Fruit fly (Drosophila melanogaster): ENCODE measurements around the gene Gss2.

Gene Gss2

dm6 chrX:17910941-17911703 is 11.6 kb downstream of the Gss2 start, which contains the start of gene CG6847 (continued):
- TF ChIP-seq CG4282 (GFP tag; optimal IDR thresholded peaks at IDR 0.05): no peak
- peak; percentile 78 for TF ChIP-seq row (GFP tag; IDR thresholded peaks at IDR 0.05)
- peak; percentile 3 for TF ChIP-seq Asciz (GFP tag; optimal IDR thresholded peaks at IDR 0.05)
- TF ChIP-seq CG7928 (GFP tag; optimal IDR thresholded peaks at IDR 0.05): no peak
- TF ChIP-seq hb (GFP tag; IDR thresholded peaks at IDR 0.05; ENCODE audit: partially characterized antibody): no peak
- no peak for TF ChIP-seq slp2 (GFP tag; optimal IDR thresholded peaks at IDR 0.05)
- TF ChIP-seq Rx (GFP tag; IDR thresholded peaks at IDR 0.05): no peak
- no peak for TF ChIP-seq schlank (tag; optimal IDR thresholded peaks at IDR 0.05)
- peak in 1 of 3 experiments; percentile 78 for TF ChIP-seq lola (GFP tag; optimal IDR thresholded peaks at IDR 0.05)
- no peak for TF ChIP-seq br (optimal IDR thresholded peaks at IDR 0.05)
- TF ChIP-seq CG18599 (GFP tag; optimal IDR thresholded peaks at IDR 0.05): peak; percentile 61
- no peak for TF ChIP-seq Ravus (GFP tag; IDR thresholded peaks at IDR 0.05)
- no peak for TF ChIP-seq nerfin-1 (tag; optimal IDR thresholded peaks at IDR 0.05)
- no peak for TF ChIP-seq sna (GFP tag; IDR thresholded peaks at IDR 0.05; ENCODE audit: partially characterized antibody)
- TF ChIP-seq CG33557 (GFP tag; optimal IDR thresholded peaks at IDR 0.05): peak; percentile 44
- TF ChIP-seq CG2875 (GFP tag; optimal IDR thresholded peaks at IDR 0.05): peak; percentile 60
- peak; percentile 3 for TF ChIP-seq trem (tag; optimal IDR thresholded peaks at IDR 0.05)

DNA sequence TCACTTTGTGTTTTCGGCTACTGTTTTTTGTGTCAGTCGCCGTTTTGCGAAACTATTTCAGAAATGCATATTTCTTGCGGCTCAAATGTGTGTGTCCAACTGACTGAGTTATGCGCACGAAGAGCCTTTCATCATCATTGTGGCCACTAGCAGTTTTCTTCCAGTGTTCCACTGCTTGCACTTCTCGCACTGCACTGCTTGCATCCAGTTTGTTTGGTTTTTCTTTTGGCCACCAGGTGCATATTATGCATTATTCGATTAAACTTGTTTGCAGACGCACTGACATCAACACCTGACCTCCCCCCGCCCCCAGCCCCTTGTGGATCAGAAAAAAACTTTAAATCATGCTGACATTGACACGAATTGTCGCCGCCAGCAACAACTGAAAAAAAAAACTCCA is 13.0 kb downstream of the Gss2 start:
- TF ChIP-seq Med (GFP tag) (peak; percentile 6), Dfd (GFP tag; optimal IDR thresholded peaks at IDR 0.05) (peak in 1 of 2 experiments; percentile 40), Ets65A (GFP tag) (peak; percentile 61), CG12219 (GFP tag; optimal IDR thresholded peaks at IDR 0.05) (no peak), CG8290 (GFP tag; optimal IDR thresholded peaks at IDR 0.05) (peak; percentile 21), CG8290 (tag; optimal IDR thresholded peaks at IDR 0.05) (no peak), CG31365 (tag; optimal IDR thresholded peaks at IDR 0.05) (peak; percentile 87), CTCF (GFP tag; optimal IDR thresholded peaks at IDR 0.05) (peak; percentile 72), ERR (GFP tag; optimal IDR thresholded peaks at IDR 0.05) (no peak), zf30C (GFP tag; optimal IDR thresholded peaks at IDR 0.05) (peak; percentile 64), stwl (tag; optimal IDR thresholded peaks at IDR 0.05) (peak; percentile 38), Sin3A (optimal IDR thresholded peaks at IDR 0.05) (no peak)

DNA sequence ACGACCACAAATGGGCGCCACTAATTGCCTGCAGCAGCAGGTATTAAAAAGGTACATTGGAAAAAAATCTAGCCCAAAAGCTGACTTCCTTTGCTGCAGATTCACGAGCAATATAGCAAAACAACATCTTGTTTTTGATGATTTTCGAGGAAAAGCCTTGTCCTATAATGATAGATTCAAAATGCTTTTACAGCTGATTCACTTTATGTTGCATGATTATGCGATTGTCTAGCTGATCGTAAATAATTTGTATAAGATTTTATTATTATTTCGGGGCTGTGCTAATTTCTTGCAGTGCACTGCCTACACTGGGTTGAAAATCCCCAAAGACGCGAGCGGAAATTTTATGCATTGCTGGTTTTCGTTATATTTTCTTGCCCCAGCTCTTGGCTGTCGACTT is 15.0 kb downstream of the Gss2 start:
- TF ChIP-seq Hey (tag; optimal IDR thresholded peaks at IDR 0.05) (no peak), prd (optimal IDR thresholded peaks at IDR 0.05) (no peak), prd (GFP tag; IDR thresholded peaks at IDR 0.05) (peak; percentile 6; the same call in 1 of the 3 replicates), her (GFP tag; optimal IDR thresholded peaks at IDR 0.05) (no peak), CG10979 (tag; optimal IDR thresholded peaks at IDR 0.05) (peak; percentile 23), mam (GFP tag; optimal IDR thresholded peaks at IDR 0.05) (no peak), Jarid2 (GFP tag; optimal IDR thresholded peaks at IDR 0.05) (no peak), Poxn (GFP tag; IDR thresholded peaks at IDR 0.05) (no peak), CG7839 (tag; optimal IDR thresholded peaks at IDR 0.05) (peak; percentile 17), schlank (tag; optimal IDR thresholded peaks at IDR 0.05) (no peak), Med (GFP tag) (peak; percentile 5), CG4730 (GFP tag; IDR thresholded peaks at IDR 0.05) (no peak), Ets65A (GFP tag) (peak; percentile 2), CG31441 (GFP tag; IDR thresholded peaks at IDR 0.05) (0 out of 2 replicates have a peak, but pooled peaks have one; percentile 22), CG13424 (tag; optimal IDR thresholded peaks at IDR 0.05) (peak; percentile 5), Ssrp (tag; optimal IDR thresholded peaks at IDR 0.05) (peak; percentile 13), CG9727 (GFP tag; optimal IDR thresholded peaks at IDR 0.05) (no peak), CG34224 (GFP tag; IDR thresholded peaks at IDR 0.05; ENCODE audit: partially characterized antibody) (no peak), Blimp-1 (GFP tag; optimal IDR thresholded peaks at IDR 0.05) (peak; percentile 33), phol (tag; optimal IDR thresholded peaks at IDR 0.05) (peak; percentile 21), dmrt99B (tag; optimal IDR thresholded peaks at IDR 0.05) (peak; percentile 50), fu2 (GFP tag; optimal IDR thresholded peaks at IDR 0.05) (no peak), CG12942 (GFP tag; optimal IDR thresholded peaks at IDR 0.05) (no peak)
